Fruit fly (Drosophila melanogaster) whole organism, embryonic: ENCODE data around the gene CG11905.
A peak's percentile ranks its signal among the peaks of the same experiment; 100 is the strongest.

Source experiments
- BtbVII ChIP-seq: fragments of 200-800 bp; sonication (Bioruptor generic); optimal IDR thresholded peaks from 3 replicates; lab custom pipeline; 2017; ENCODE audit warnings: missing biosample characterization, mild to moderate bottlenecking, missing genetic modification characterization
- Bteb2 ChIP-seq: fragments of 200-800 bp; sonication (Bioruptor generic); optimal IDR thresholded peaks from 2 replicates; lab custom pipeline; 2016; ENCODE audit warnings: missing biosample characterization, missing genetic modification characterization
- CG10321 ChIP-seq: fragments of 200-800 bp; sonication (Bioruptor generic); IDR thresholded peaks from 2 replicates; pipeline ENCODE4 v1.3.6; 2022; ENCODE audit warnings: missing biosample characterization, missing genetic modification characterization
- CG10543 ChIP-seq: fragments of 200-800 bp; sonication (Bioruptor generic); optimal IDR thresholded peaks from 3 replicates; lab custom pipeline; 2017; ENCODE audit warnings: missing biosample characterization, mild to moderate bottlenecking, missing genetic modification characterization, moderate library complexity
- CG11560 ChIP-seq: fragments of 200-800 bp; sonication (Bioruptor generic); IDR thresholded peaks from 3 replicates; pipeline ENCODE4 v1.3.6; 2022; ENCODE audit warnings: missing biosample characterization, missing genetic modification characterization
- CG12391 ChIP-seq: fragments of 200-800 bp; sonication (Bioruptor generic); optimal IDR thresholded peaks from 3 replicates; lab custom pipeline; 2018; ENCODE audit warnings: missing biosample characterization, mild to moderate bottlenecking, missing genetic modification characterization, moderate library complexity
- CG14965 ChIP-seq: fragments of 200-800 bp; sonication (Bioruptor generic); optimal IDR thresholded peaks from 2 replicates; lab custom pipeline; 2016; ENCODE audit warnings: missing biosample characterization, missing genetic modification characterization, borderline replicate concordance
- CG16813 ChIP-seq: fragments of 200-800 bp; sonication (Bioruptor generic); IDR thresholded peaks from 3 replicates; pipeline ENCODE4 v1.3.6; 2022; ENCODE audit warnings: missing biosample characterization, missing genetic modification characterization; ENCODE audit not compliant: partially characterized antibody
- CG17802 ChIP-seq: fragments of 200-800 bp; sonication (Bioruptor generic); optimal IDR thresholded peaks from 2 replicates; lab custom pipeline; 2018; ENCODE audit warnings: missing biosample characterization, mild to moderate bottlenecking, missing genetic modification characterization, moderate library complexity
- CG2120 ChIP-seq: fragments of 200-800 bp; sonication (Bioruptor generic); optimal IDR thresholded peaks from 3 replicates; lab custom pipeline; 2016; ENCODE audit warnings: missing biosample characterization, missing genetic modification characterization
- CG2875 ChIP-seq: fragments of 200-800 bp; sonication (Bioruptor generic); optimal IDR thresholded peaks from 2 replicates; lab custom pipeline; 2017; ENCODE audit warnings: missing biosample characterization, mild to moderate bottlenecking, missing genetic modification characterization, missing genetic modification reagents
- CG32772 ChIP-seq: fragments of 200-800 bp; sonication (Bioruptor generic); IDR thresholded peaks from 2 replicates; pipeline ENCODE4 v1.3.6; 2022; ENCODE audit warnings: missing biosample characterization, missing genetic modification characterization
- CG3407 ChIP-seq: fragments of 200-800 bp; sonication (Bioruptor generic); optimal IDR thresholded peaks from 2 replicates; lab custom pipeline; 2018; ENCODE audit warnings: missing biosample characterization, mild to moderate bottlenecking, missing genetic modification characterization
- CG6254 ChIP-seq: fragments of 200-800 bp; sonication (Bioruptor generic); optimal IDR thresholded peaks from 3 replicates; lab custom pipeline; 2017; ENCODE audit warnings: mild to moderate bottlenecking, missing biosample characterization, missing genetic modification reagents, missing genetic modification characterization
- CG6683 ChIP-seq: fragments of 200-800 bp; sonication (Bioruptor generic); optimal IDR thresholded peaks from 2 replicates; lab custom pipeline; 2017; ENCODE audit warnings: missing biosample characterization, mild to moderate bottlenecking, missing genetic modification characterization, missing genetic modification reagents
- CG6813 ChIP-seq: fragments of 200-800 bp; sonication (Bioruptor generic); optimal IDR thresholded peaks from 2 replicates; lab custom pipeline; 2017; ENCODE audit warnings: missing biosample characterization, missing genetic modification characterization, mild to moderate bottlenecking, moderate library complexity, missing genetic modification reagents
- CG7357 ChIP-seq: fragments of 200-800 bp; sonication (Bioruptor generic); IDR thresholded peaks from 3 replicates; pipeline ENCODE4 v1.3.6; 2022; ENCODE audit warnings: missing biosample characterization, missing genetic modification characterization
- CG7372 ChIP-seq: fragments of 200-800 bp; sonication (Bioruptor generic); IDR thresholded peaks from 2 replicates; pipeline ENCODE4 v1.3.6; 2022; ENCODE audit warnings: missing biosample characterization, missing genetic modification characterization
- CG7556 ChIP-seq: fragments of 200-800 bp; sonication (Bioruptor generic); optimal IDR thresholded peaks from 2 replicates; lab custom pipeline; 2017; ENCODE audit warnings: missing biosample characterization, mild to moderate bottlenecking, missing genetic modification characterization
- CG7786 ChIP-seq: fragments of 200-800 bp; sonication (Bioruptor generic); optimal IDR thresholded peaks from 2 replicates; lab custom pipeline; 2016; ENCODE audit warnings: missing biosample characterization, missing genetic modification characterization
- CG7987 ChIP-seq: fragments of 200-800 bp; sonication (Bioruptor generic); optimal IDR thresholded peaks from 2 replicates; lab custom pipeline; 2018; ENCODE audit warnings: missing biosample characterization, mild to moderate bottlenecking, missing genetic modification characterization, moderate library complexity
- CrebB ChIP-seq: fragments of 200-800 bp; sonication (Bioruptor generic); optimal IDR thresholded peaks from 3 replicates; lab custom pipeline; 2018; ENCODE audit warnings: missing biosample characterization, mild to moderate bottlenecking, missing genetic modification characterization
- Dad ChIP-seq: fragments of 200-800 bp; sonication (Bioruptor generic); optimal IDR thresholded peaks from 3 replicates; lab custom pipeline; 2016; ENCODE audit warnings: missing biosample characterization, missing genetic modification characterization
- Dek ChIP-seq: fragments of 200-800 bp; sonication (Bioruptor generic); optimal IDR thresholded peaks from 3 replicates; lab custom pipeline; 2019; ENCODE audit warnings: missing biosample characterization, mild to moderate bottlenecking, missing genetic modification characterization, moderate library complexity
- Elba2 ChIP-seq: fragments of 200-800 bp; sonication (Bioruptor generic); optimal IDR thresholded peaks from 3 replicates; lab custom pipeline; 2016; ENCODE audit warnings: missing biosample characterization, missing genetic modification characterization
- HLH4C ChIP-seq: fragments of 200-800 bp; sonication (Bioruptor generic); IDR thresholded peaks from 3 replicates; pipeline ENCODE4 v1.3.6; 2022; ENCODE audit warnings: missing biosample characterization, missing genetic modification characterization; ENCODE audit not compliant: partially characterized antibody
- HLH54F ChIP-seq: fragments of 200-800 bp; sonication (Bioruptor generic); optimal IDR thresholded peaks from 3 replicates; lab custom pipeline; 2016; ENCODE audit warnings: missing biosample characterization, missing genetic modification characterization
- HmgZ ChIP-seq: fragments of 200-800 bp; sonication (Bioruptor generic); optimal IDR thresholded peaks from 2 replicates; lab custom pipeline; 2018; ENCODE audit warnings: missing biosample characterization, mild to moderate bottlenecking, missing genetic modification characterization
- Hsf ChIP-seq: fragments of 200-800 bp; sonication (Bioruptor generic); optimal IDR thresholded peaks from 3 replicates; lab custom pipeline; 2016; ENCODE audit warnings: missing biosample characterization, missing genetic modification characterization
- MBD-R2 ChIP-seq: fragments of 200-800 bp; sonication (Bioruptor generic); IDR thresholded peaks from 2 replicates; pipeline ENCODE4 v1.3.6; 2022; ENCODE audit warnings: missing biosample characterization, missing genetic modification characterization
- NFAT ChIP-seq: fragments of 200-800 bp; sonication (Bioruptor generic); IDR thresholded peaks from 2 replicates; pipeline ENCODE4 v1.3.6; 2022; ENCODE audit warnings: missing biosample characterization, missing genetic modification characterization
- Nf-YA ChIP-seq: fragments of 200-800 bp; sonication (Bioruptor generic); IDR thresholded peaks from 2 replicates; pipeline ENCODE4 v1.3.6; 2022; ENCODE audit warnings: missing biosample characterization, missing genetic modification characterization
- Sin3A ChIP-seq: fragments of >200 bp; optimal IDR thresholded peaks from 2 replicates; lab custom pipeline; 2018
- Six4 ChIP-seq: fragments of 200-800 bp; sonication (Bioruptor generic); optimal IDR thresholded peaks from 2 replicates; lab custom pipeline; 2016; ENCODE audit warnings: missing biosample characterization, missing genetic modification characterization
- Sox100B ChIP-seq: fragments of 200-800 bp; sonication (Bioruptor generic); optimal IDR thresholded peaks from 3 replicates; lab custom pipeline; 2018; ENCODE audit warnings: missing biosample characterization, mild to moderate bottlenecking, missing genetic modification characterization
- Xrp1 ChIP-seq: fragments of 200-800 bp; sonication (Bioruptor generic); IDR thresholded peaks from 2 replicates; pipeline ENCODE4 v1.3.6; 2022; ENCODE audit warnings: missing biosample characterization, missing genetic modification characterization
- caup ChIP-seq: fragments of 200-800 bp; sonication (Bioruptor generic); optimal IDR thresholded peaks from 3 replicates; lab custom pipeline; 2017; ENCODE audit warnings: missing biosample characterization, mild to moderate bottlenecking, missing genetic modification characterization, moderate library complexity; ENCODE audit not compliant: severe bottlenecking
- ci ChIP-seq: fragments of 200-800 bp; sonication (Bioruptor generic); IDR thresholded peaks from 3 replicates; pipeline ENCODE4 v1.3.6; 2022; ENCODE audit warnings: missing biosample characterization, missing genetic modification characterization
- da ChIP-seq: fragments of 200-800 bp; sonication (Bioruptor generic); optimal IDR thresholded peaks from 2 replicates; lab custom pipeline; 2016; ENCODE audit warnings: missing biosample characterization, missing genetic modification characterization
- exex ChIP-seq: fragments of 200-800 bp; sonication (Bioruptor generic); optimal IDR thresholded peaks from 4 replicates; lab custom pipeline; 2018; ENCODE audit warnings: missing biosample characterization, mild to moderate bottlenecking, missing genetic modification characterization, moderate library complexity
- gce ChIP-seq: fragments of 200-800 bp; sonication (Bioruptor generic); IDR thresholded peaks from 3 replicates; pipeline ENCODE4 v1.3.6; 2022; ENCODE audit warnings: missing biosample characterization, missing genetic modification characterization
- ham ChIP-seq: fragments of 200-800 bp; sonication (Bioruptor generic); IDR thresholded peaks from 2 replicates; pipeline ENCODE4 v1.3.6; 2022; ENCODE audit warnings: missing biosample characterization, missing genetic modification characterization
- ind ChIP-seq: fragments of 200-800 bp; sonication (Bioruptor generic); optimal IDR thresholded peaks from 3 replicates; lab custom pipeline; 2016; ENCODE audit warnings: missing biosample characterization, missing genetic modification characterization
- jing ChIP-seq: fragments of 200-800 bp; sonication (Bioruptor generic); optimal IDR thresholded peaks from 2 replicates; lab custom pipeline; 2018; ENCODE audit warnings: missing biosample characterization, mild to moderate bottlenecking, missing genetic modification characterization
- nerfin-1 ChIP-seq: fragments of 200-800 bp; sonication (Bioruptor generic); optimal IDR thresholded peaks from 3 replicates; lab custom pipeline; 2019; ENCODE audit warnings: missing biosample characterization, mild to moderate bottlenecking, missing genetic modification characterization, moderate library complexity
- schlank ChIP-seq: fragments of 200-800 bp; sonication (Bioruptor generic); optimal IDR thresholded peaks from 2 replicates; lab custom pipeline; 2018; ENCODE audit warnings: missing biosample characterization, mild to moderate bottlenecking, missing genetic modification characterization
- shn ChIP-seq: fragments of 200-800 bp; sonication (Bioruptor generic); optimal IDR thresholded peaks from 3 replicates; lab custom pipeline; 2016; ENCODE audit warnings: missing biosample characterization, missing genetic modification characterization
- tll ChIP-seq, 2 experiments: fragments of 200-800 bp in 1 of 2; fragments of >200 bp in 1 of 2; sonication (Bioruptor generic) in 1 of 2; optimal IDR thresholded peaks; 2 replicates each; lab custom pipeline; 2017 to 2019; ENCODE audit warnings: missing biosample characterization in 2 of 2, missing genetic modification characterization in 2 of 2, mild to moderate bottlenecking in 1 of 2, moderate library complexity in 1 of 2
- trem ChIP-seq: fragments of 200-800 bp; optimal IDR thresholded peaks from 3 replicates; lab custom pipeline; 2019; ENCODE audit warnings: missing biosample characterization, mild to moderate bottlenecking, missing genetic modification characterization, moderate library complexity
- yki ChIP-seq: fragments of >200 bp; optimal IDR thresholded peaks from 3 replicates; lab custom pipeline; 2018
- zen2 ChIP-seq: fragments of 200-800 bp; sonication (Bioruptor generic); IDR thresholded peaks from 3 replicates; pipeline ENCODE4 v1.3.6; 2022; ENCODE audit warnings: missing biosample characterization, missing genetic modification characterization; ENCODE audit not compliant: partially characterized antibody

The CG11905 gene

DNA sequence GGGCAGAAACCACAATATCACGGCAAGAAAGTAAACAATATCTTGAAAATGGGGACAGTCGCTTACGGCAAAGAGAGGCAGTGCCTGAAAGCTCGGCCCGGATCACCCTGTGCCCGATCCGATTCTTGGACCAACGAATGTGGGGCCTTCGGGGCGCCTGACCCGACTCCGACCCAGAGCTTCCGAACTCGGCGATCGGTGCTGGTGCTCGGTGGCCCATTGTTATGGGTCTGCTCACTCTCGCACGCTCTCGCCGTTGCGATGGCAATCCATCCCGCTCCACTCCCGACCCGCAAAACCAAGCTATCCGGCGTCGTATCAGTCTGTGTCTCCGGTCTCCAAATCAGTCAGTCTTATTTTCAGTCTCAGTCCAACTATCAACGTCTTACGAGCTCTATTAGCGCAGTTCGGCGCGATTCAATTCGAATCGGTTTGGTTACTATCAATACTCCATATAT lies 34.3 kb upstream of the CG11905 start, which contains the start of gene Exn (continued):
- TF ChIP-seq Hsf (GFP tag; lab: Kevin White, UChicago) (no peak), exex (peak; percentile 54), ham (no peak), tll (GFP tag; optimal IDR thresholded peaks at IDR 0.05; lab: Kevin White, UChicago) (no peak), HmgZ (peak; percentile 69), CG32772 (GFP tag; lab: Robert Waterston, UW) (no peak), HLH4C (GFP tag; lab: Robert Waterston, UW) (no peak), CG2875 (GFP tag; lab: Kevin White, UChicago) (no peak), nerfin-1 (tag; lab: Kevin White, UChicago) (no peak), ci (peak; percentile 80), gce (GFP tag; lab: Robert Waterston, UW) (peak; percentile 45; the same call in 1 of the 3 replicates), CG6683 (no peak), CG11560 (no peak), CG3407 (GFP tag; lab: Kevin White, UChicago) (no peak), CG6813 (GFP tag; lab: Kevin White, UChicago) (peak; percentile 11), CG7556 (no peak), Bteb2 (GFP tag; lab: Kevin White, UChicago) (no peak), CG2120 (GFP tag; lab: Kevin White, UChicago) (peak; percentile 12), Nf-YA (GFP tag; lab: Robert Waterston, UW) (0 out of 2 replicates have a peak, but pooled peaks have one; percentile 23), da (GFP tag; lab: Kevin White, UChicago) (no peak), Elba2 (GFP tag; lab: Kevin White, UChicago) (no peak), BtbVII (peak; percentile 40), CG6254 (GFP tag; lab: Kevin White, UChicago) (peak; percentile 99), Sox100B (GFP tag; lab: Kevin White, UChicago) (no peak), zen2 (GFP tag; lab: Robert Waterston, UW) (0 out of 3 replicates have a peak, but pooled peaks have one; percentile 60), Sin3A (lab: Kevin White, UChicago) (no peak), CG7786 (GFP tag; lab: Kevin White, UChicago) (no peak), MBD-R2 (GFP tag; lab: Robert Waterston, UW) (peak; percentile 26; the same call in 1 of the 2 replicates), CG12391 (tag; lab: Kevin White, UChicago) (no peak), jing (GFP tag; lab: Kevin White, UChicago) (no peak), CG7987 (peak; percentile 47), CG17802 (tag; lab: Kevin White, UChicago) (no peak), Dad (GFP tag; lab: Kevin White, UChicago) (peak; percentile 21), HLH54F (GFP tag; lab: Kevin White, UChicago) (no peak), CG14965 (GFP tag; lab: Kevin White, UChicago) (no peak), Six4 (GFP tag; lab: Kevin White, UChicago) (no peak), ind (GFP tag; lab: Kevin White, UChicago) (no peak), caup (GFP tag; lab: Kevin White, UChicago) (peak; percentile 59), yki (lab: Kevin White, UChicago) (no peak), CG10543 (peak; percentile 85), Xrp1 (GFP tag; lab: Robert Waterston, UW) (no peak), CG7372 (no peak), trem (tag; lab: Kevin White, UChicago) (no peak), Dek (no peak), CG10321 (no peak), shn (no peak), NFAT (0 out of 2 replicates have a peak, but pooled peaks have one; percentile 29), CG7357 (no peak), CrebB (tag; lab: Kevin White, UChicago) (peak; percentile 45), schlank (tag; lab: Kevin White, UChicago) (peak; percentile 52), CG16813 (GFP tag; lab: Robert Waterston, UW) (no peak)
